Worm (Caenorhabditis elegans): ENCODE results near the gene sto-4.

Gene sto-4

ce11 chrX:11643767-11644235 lies at the start of gene sto-4:
sto-4 (plus strand) TSS chrX:11644126.
- TF ChIP-seq ham-2 (GFP tag; optimal IDR thresholded peaks at IDR 0.05) (peak; percentile 76), ztf-11 (tag; optimal IDR thresholded peaks at IDR 0.05) (peak; percentile 40), cnd-1 (tag; optimal IDR thresholded peaks at IDR 0.05) (peak; percentile 95), lsy-2 (tag; optimal IDR thresholded peaks at IDR 0.05) (peak; percentile 19), mls-2 (tag; optimal IDR thresholded peaks at IDR 0.05) (peak; percentile 94), ceh-43 (GFP tag; optimal IDR thresholded peaks at IDR 0.05) (peak; percentile 82), ceh-83 (GFP tag; optimal IDR thresholded peaks at IDR 0.05) (peak; percentile 84), sptf-1 (tag; optimal IDR thresholded peaks at IDR 0.05) (peak; percentile 96), drap-1 (GFP tag; optimal IDR thresholded peaks at IDR 0.05) (peak; percentile 89), tbx-8 (GFP tag; optimal IDR thresholded peaks at IDR 0.05) (peak; percentile 82), M03D4.4 (tag; optimal IDR thresholded peaks at IDR 0.05) (peak; percentile 91), sem-2 (GFP tag; optimal IDR thresholded peaks at IDR 0.05) (peak; percentile 70), unc-120 (tag; optimal IDR thresholded peaks at IDR 0.05; ENCODE audit: poor library complexity, severe bottlenecking) (peak; percentile 31), nhr-12 (tag; optimal IDR thresholded peaks at IDR 0.05) (peak; percentile 6), flh-1 (GFP tag; optimal IDR thresholded peaks at IDR 0.05) (peak; percentile 74), lin-32 (GFP tag; optimal IDR thresholded peaks at IDR 0.05) (peak; percentile 74), bed-3 (GFP tag; optimal IDR thresholded peaks at IDR 0.05) (peak; percentile 31)

- TF ChIP-seq elt-3 (tag; optimal IDR thresholded peaks at IDR 0.05) (no peak), mls-2 (tag; optimal IDR thresholded peaks at IDR 0.05) (no peak), nhr-2 (tag; optimal IDR thresholded peaks at IDR 0.05) (no peak), lin-13 (tag; optimal IDR thresholded peaks at IDR 0.05) (no peak), unc-39 (tag; optimal IDR thresholded peaks at IDR 0.05) (no peak), ham-2 (GFP tag; optimal IDR thresholded peaks at IDR 0.05) (no peak), cnd-1 (tag; optimal IDR thresholded peaks at IDR 0.05) (no peak)
Observed at ce11 chrX:11596876-11597275, 47.0 kb upstream of the sto-4 start.

DNA sequence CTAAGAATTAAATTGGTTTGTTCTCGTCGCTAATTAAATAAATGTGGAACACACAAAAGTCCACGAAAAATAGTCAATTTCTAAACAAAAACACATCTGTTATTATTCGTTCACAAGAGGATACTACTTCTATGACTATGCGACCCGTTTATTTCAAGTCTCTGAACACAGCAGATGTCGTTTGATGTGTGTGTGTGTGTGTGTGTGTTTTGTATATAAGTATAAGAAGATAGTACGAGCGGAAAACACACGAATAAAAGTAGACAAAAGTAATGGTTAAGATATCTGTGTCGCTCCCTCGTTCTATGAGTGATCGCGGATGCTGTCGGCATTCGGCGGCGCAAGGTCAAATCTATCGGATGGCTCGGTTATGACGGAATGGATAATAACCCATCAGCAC lies 45.1 kb upstream of the sto-4 start:
- TF ChIP-seq lin-13 (tag; optimal IDR thresholded peaks at IDR 0.05) = no peak
- peak; percentile 24 for TF ChIP-seq ces-1 (GFP tag; optimal IDR thresholded peaks at IDR 0.05)
- TF ChIP-seq snpc-4 (tag; optimal IDR thresholded peaks at IDR 0.05) = no peak
- TF ChIP-seq tbx-8 (GFP tag; optimal IDR thresholded peaks at IDR 0.05) = no peak
- TF ChIP-seq M03D4.4 (tag; optimal IDR thresholded peaks at IDR 0.05) = no peak

ce11 chrX:11600488-11601106 lies 43.3 kb upstream of the sto-4 start:
- TF ChIP-seq ceh-39 (tag; optimal IDR thresholded peaks at IDR 0.05) (no peak), mep-1 (tag; optimal IDR thresholded peaks at IDR 0.05) (peak; percentile 12), pha-4 (tag; optimal IDR thresholded peaks at IDR 0.05) (peak; percentile 29), drap-1 (GFP tag; optimal IDR thresholded peaks at IDR 0.05) (peak; percentile 1), ham-2 (GFP tag; optimal IDR thresholded peaks at IDR 0.05) (peak; percentile 82)

DNA sequence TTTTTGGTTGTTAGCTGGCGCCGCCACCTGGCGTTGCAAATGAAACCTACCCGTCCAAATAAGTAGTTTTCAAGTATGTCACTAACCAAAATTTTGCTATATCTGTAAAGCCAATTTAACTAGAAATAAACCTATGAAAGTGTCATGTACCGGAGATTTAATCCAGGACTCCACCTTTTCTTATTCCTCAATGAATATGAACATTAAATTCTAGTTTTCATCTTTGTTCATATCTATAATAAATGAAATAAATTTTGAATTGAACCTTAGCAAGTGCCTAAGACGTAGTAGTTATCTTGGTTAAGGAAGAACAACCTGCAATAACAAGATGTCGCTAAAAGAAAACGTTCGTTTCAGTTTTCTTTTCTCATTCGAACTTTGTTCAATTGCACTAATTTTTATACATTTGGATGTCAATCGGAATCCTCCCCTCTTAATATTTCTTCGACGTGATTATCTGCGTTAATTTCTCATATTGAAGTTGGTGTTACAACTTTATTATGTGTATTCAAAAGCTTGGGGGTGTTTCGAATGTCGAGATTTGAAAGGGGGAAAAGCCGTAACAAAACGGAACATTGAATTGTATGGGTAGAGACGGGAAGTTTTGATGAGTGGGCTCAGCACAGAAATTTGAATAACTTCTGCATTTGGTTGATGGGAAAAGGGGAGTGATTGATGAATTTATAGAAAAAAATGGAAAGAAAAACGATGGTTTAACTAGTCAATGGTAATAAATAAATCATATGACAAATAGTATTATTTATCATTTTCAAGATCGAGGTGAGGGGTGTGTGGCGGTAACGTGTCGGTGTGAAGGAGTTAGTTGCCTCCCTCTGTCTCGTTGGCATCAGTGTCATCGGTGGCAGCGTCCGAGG lies 40.5 kb upstream of the sto-4 start:
- TF ChIP-seq ceh-39 (tag; optimal IDR thresholded peaks at IDR 0.05) (no peak), ceh-43 (GFP tag; optimal IDR thresholded peaks at IDR 0.05) (no peak), bed-3 (GFP tag; optimal IDR thresholded peaks at IDR 0.05) (no peak), nhr-12 (tag; optimal IDR thresholded peaks at IDR 0.05) (no peak), lin-32 (GFP tag; optimal IDR thresholded peaks at IDR 0.05) (no peak), sptf-1 (tag; optimal IDR thresholded peaks at IDR 0.05) (peak; percentile 23), lsy-2 (tag; optimal IDR thresholded peaks at IDR 0.05) (no peak), lin-13 (tag; optimal IDR thresholded peaks at IDR 0.05) (no peak), ces-1 (GFP tag; optimal IDR thresholded peaks at IDR 0.05) (peak; percentile 61), ceh-83 (GFP tag; optimal IDR thresholded peaks at IDR 0.05) (peak; percentile 54)

DNA sequence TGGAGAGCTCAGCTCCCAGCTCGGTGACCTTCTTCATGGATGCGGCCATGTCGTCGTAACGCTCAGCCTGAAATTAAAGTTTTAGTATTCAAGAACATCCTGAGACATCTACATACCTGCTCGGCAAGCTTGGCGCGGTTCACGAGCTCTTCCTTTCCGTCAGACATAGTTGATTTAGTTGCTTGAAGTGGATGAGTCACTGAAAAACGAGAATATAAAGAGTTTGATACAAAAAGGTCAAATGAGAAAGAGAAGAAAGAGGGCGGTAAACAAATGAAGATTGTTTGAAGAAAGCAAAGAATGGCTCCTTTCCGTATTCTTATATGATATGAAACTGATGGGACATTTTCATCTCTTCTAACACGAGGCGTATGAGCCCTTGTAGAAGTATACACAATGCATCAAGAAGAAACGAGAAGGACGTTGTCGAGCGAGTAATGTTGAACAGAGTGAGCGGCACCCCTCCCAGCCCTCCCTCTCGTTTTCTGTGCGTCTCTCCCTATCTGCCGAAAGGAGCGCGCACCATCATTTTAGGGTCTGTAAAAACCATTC lies 38.6 kb upstream of the sto-4 start, which contains the start of gene ftt-2:
Gene ftt-2, minus strand, starts transcription at position 206 of the 552 bp plus-strand sequence.
- TF ChIP-seq mls-2 (tag; optimal IDR thresholded peaks at IDR 0.05) = no peak
- no peak for TF ChIP-seq bed-3 (GFP tag; optimal IDR thresholded peaks at IDR 0.05)
- TF ChIP-seq unc-62 (GFP tag; optimal IDR thresholded peaks at IDR 0.05) = no peak
